Fruit fly (Drosophila melanogaster): ENCODE measurements around the gene DIP-iota.
A peak's percentile ranks its signal among the peaks of the same experiment; 100 is the strongest.

The DIP-iota gene

DNA sequence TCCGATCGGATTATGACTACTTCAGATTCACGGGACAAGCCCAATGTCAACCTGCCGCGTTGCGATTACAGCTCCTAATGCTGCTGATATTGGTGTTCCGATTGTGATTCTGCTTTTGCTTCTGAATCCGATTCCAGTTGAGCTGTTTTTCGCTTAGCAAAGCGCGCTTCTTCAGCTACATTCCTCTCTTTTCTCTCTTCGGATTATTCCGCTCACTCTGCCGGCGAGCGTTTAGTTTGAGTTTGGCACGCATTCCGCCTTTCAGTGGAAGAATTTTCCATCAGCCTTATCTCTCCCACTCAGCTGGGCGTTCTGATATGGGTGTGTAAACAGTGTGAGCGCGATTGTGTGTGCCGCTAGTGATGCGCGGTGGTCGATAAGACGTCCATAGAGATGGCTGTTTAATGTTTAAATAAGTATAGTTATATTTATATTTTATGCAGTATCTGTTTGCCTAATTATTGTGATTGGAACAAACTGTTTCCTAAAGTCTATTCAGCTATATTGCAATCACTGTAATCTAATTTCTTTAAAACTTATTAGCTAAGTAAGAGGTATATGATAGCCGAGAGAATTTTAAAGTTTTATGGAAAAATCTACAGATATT, 46.3 kb upstream of the DIP-iota start, which contains the start of gene Galt (continued):
- no peak for TF ChIP-seq Doc2 (GFP tag; IDR thresholded peaks at IDR 0.05)
- no peak for TF ChIP-seq CG4282 (GFP tag; optimal IDR thresholded peaks at IDR 0.05)
- TF ChIP-seq fu2 (GFP tag; optimal IDR thresholded peaks at IDR 0.05) = no peak
- no peak for TF ChIP-seq CG14667 (GFP tag; IDR thresholded peaks at IDR 0.05)
- no peak for TF ChIP-seq CG2678 (tag; optimal IDR thresholded peaks at IDR 0.05)
- no peak for TF ChIP-seq CG8281 (tag; optimal IDR thresholded peaks at IDR 0.05)
- TF ChIP-seq CG1647 (GFP tag; optimal IDR thresholded peaks at IDR 0.05) = no peak
- peak; percentile 16; the same call in 1 of the 2 replicates for TF ChIP-seq chm (GFP tag; IDR thresholded peaks at IDR 0.05)
- peak; percentile 36 for TF ChIP-seq CG15696 (tag; optimal IDR thresholded peaks at IDR 0.05)
- no peak for TF ChIP-seq Hr51 (GFP tag; optimal IDR thresholded peaks at IDR 0.05)
- TF ChIP-seq z (GFP tag; IDR thresholded peaks at IDR 0.05) = peak; percentile 95
- TF ChIP-seq her (GFP tag; optimal IDR thresholded peaks at IDR 0.05) = no peak
- peak; percentile 32 for TF ChIP-seq CG15601 (tag; optimal IDR thresholded peaks at IDR 0.05)
- TF ChIP-seq Nf-YB (GFP tag; optimal IDR thresholded peaks at IDR 0.05) = peak; percentile 14
- peak; percentile 68 for TF ChIP-seq CG14710 (tag; optimal IDR thresholded peaks at IDR 0.05)
- no peak for TF ChIP-seq CG11456 (GFP tag; IDR thresholded peaks at IDR 0.05)
- TF ChIP-seq br (optimal IDR thresholded peaks at IDR 0.05) = no peak
- peak; percentile 11 for TF ChIP-seq psq (GFP tag; optimal IDR thresholded peaks at IDR 0.05)
- TF ChIP-seq Hey (tag; optimal IDR thresholded peaks at IDR 0.05) = no peak
- TF ChIP-seq CG17802 (tag; optimal IDR thresholded peaks at IDR 0.05) = no peak
- peak; percentile 61 for TF ChIP-seq CG3163 (GFP tag; optimal IDR thresholded peaks at IDR 0.05)
- peak; percentile 13 for TF ChIP-seq bcd (GFP tag; optimal IDR thresholded peaks at IDR 0.05)
- TF ChIP-seq Dek (tag; optimal IDR thresholded peaks at IDR 0.05) = peak; percentile 4
- TF ChIP-seq eyg (GFP tag; optimal IDR thresholded peaks at IDR 0.05) = no peak
- TF ChIP-seq CTCF (GFP tag; optimal IDR thresholded peaks at IDR 0.05) = no peak
- TF ChIP-seq zfh1 (GFP tag; IDR thresholded peaks at IDR 0.05) = no peak
- peak; percentile 69 for TF ChIP-seq CG8924 (tag; optimal IDR thresholded peaks at IDR 0.05)
- TF ChIP-seq ems (GFP tag; optimal IDR thresholded peaks at IDR 0.05) = no peak
- peak; percentile 2 for TF ChIP-seq CG2875 (GFP tag; optimal IDR thresholded peaks at IDR 0.05)
- peak; percentile 31 for TF ChIP-seq CG17385 (GFP tag; optimal IDR thresholded peaks at IDR 0.05)
- TF ChIP-seq fd64A (GFP tag; optimal IDR thresholded peaks at IDR 0.05) = no peak
- TF ChIP-seq Dll (GFP tag; IDR thresholded peaks at IDR 0.05; ENCODE audit: partially characterized antibody) = peak; percentile 77
- peak; percentile 33 for TF ChIP-seq CG2116 (GFP tag; optimal IDR thresholded peaks at IDR 0.05)
- TF ChIP-seq en (GFP tag; optimal IDR thresholded peaks at IDR 0.05) = no peak
- TF ChIP-seq zen (tag; optimal IDR thresholded peaks at IDR 0.05) = no peak
- no peak for TF ChIP-seq CG10959 (GFP tag; IDR thresholded peaks at IDR 0.05)
- TF ChIP-seq unc-4 (GFP tag; IDR thresholded peaks at IDR 0.05; ENCODE audit: partially characterized antibody) = peak; percentile 63
- peak; percentile 18 for TF ChIP-seq az2 (GFP tag; optimal IDR thresholded peaks at IDR 0.05)
- TF ChIP-seq hth (optimal IDR thresholded peaks at IDR 0.05) = no peak
- no peak for TF ChIP-seq CG12942 (GFP tag; optimal IDR thresholded peaks at IDR 0.05)
- TF ChIP-seq CG1602 (GFP tag; optimal IDR thresholded peaks at IDR 0.05) = no peak
- TF ChIP-seq Pdp1 (GFP tag; optimal IDR thresholded peaks at IDR 0.05) = peak in 1 of 2 experiments; percentile 25
- TF ChIP-seq CG43689 (GFP tag; IDR thresholded peaks at IDR 0.05) = no peak
- TF ChIP-seq CG13287 (GFP tag; IDR thresholded peaks at IDR 0.05; ENCODE audit: partially characterized antibody) = peak; percentile 81
- TF ChIP-seq crc (GFP tag; optimal IDR thresholded peaks at IDR 0.05) = no peak
- TF ChIP-seq lov (optimal IDR thresholded peaks at IDR 0.05) = no peak
- TF ChIP-seq lov (GFP tag; IDR thresholded peaks at IDR 0.05) = no peak
- no peak for TF ChIP-seq chif (GFP tag; optimal IDR thresholded peaks at IDR 0.05)
